Fruit fly (Drosophila melanogaster): ENCODE measurements around the gene CG6726.

DNA sequence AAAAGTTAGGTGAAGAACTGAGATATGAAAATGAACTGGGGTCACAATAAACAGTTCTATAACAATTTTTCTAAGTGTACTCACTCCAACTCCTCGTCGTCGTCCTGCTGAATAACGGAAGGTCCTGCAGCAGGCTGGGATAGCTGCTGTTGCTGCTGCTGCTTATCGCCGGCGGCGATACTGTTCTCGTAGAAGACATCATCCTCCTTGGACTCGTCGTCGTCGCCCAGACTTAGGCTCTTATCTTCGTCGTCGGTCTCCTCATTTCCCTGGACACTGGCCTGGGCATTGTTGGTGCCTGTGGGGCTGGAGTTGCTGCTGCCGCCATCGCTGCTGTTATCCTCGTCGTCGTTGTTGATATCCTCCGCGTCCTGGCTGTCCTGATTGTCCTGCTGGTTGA, 10.3 kb upstream of the CG6726 start:
- TF ChIP-seq CTCF (optimal IDR thresholded peaks at IDR 0.05) (no peak), CG8478 (optimal IDR thresholded peaks at IDR 0.05) (no peak)

Data from S2 (cell line).